Worm (Caenorhabditis elegans) whole organism, L2 larva: ENCODE results near the gene F10D7.4.

Source experiments
- elt-3 ChIP-seq: sonication (generic microtip); optimal IDR thresholded peaks from 2 replicates; lab custom pipeline; 2017; ENCODE audit warnings: missing biosample characterization, missing genetic modification characterization
- lsy-2 ChIP-seq, 2 experiments: fragments of 150-350 bp in 1 of 2; sonication (generic microtip) in 1 of 2; optimal IDR thresholded peaks; 2 replicates each; lab custom pipeline; 2014 to 2017; ENCODE audit warnings: missing biosample characterization in 2 of 2, missing genetic modification characterization in 2 of 2
- nhr-11 ChIP-seq: fragments of 150-350 bp; optimal IDR thresholded peaks from 2 replicates; lab custom pipeline; 2014; ENCODE audit warnings: missing biosample characterization, missing genetic modification characterization
- nhr-23 ChIP-seq: fragments of 150-350 bp; optimal IDR thresholded peaks from 2 replicates; lab custom pipeline; 2014; ENCODE audit warnings: missing biosample characterization, missing genetic modification reagents, missing genetic modification characterization
- ztf-11 ChIP-seq: sonication (generic microtip); optimal IDR thresholded peaks from 2 replicates; lab custom pipeline; 2017; ENCODE audit warnings: missing biosample characterization, missing genetic modification characterization

DNA sequence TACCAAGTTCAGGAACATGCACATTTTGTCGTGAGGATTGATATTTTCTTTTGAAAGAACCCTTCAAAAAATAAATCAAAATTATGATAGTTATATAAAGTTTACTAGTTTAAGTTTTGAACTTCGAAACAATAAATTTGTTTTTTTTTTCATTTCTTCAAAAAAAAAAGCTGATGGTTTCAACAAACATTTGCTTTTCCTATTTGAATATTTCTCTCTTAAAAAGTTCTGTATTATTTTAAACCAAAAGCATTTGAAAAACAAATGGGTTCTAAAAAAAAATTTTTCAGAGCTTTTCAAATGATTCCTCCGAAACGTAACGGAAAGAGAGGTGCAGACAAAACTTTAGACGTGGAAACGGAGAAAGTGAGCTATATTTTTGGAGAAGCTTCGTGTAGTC, 41.4 kb downstream of the F10D7.4 start, which contains the start of gene C53C11.1:
- no peak for TF ChIP-seq elt-3 (tag; lab: Kevin White, UChicago)
- TF ChIP-seq nhr-23 (tag; lab: Kevin White, UChicago): no peak
- no peak for TF ChIP-seq nhr-11
- no peak for TF ChIP-seq ztf-11 (tag; lab: Kevin White, UChicago)
- TF ChIP-seq lsy-2 (tag; optimal IDR thresholded peaks at IDR 0.05; lab: Kevin White, UChicago): no peak
